Worm (Caenorhabditis elegans) whole organism, L3 larva: ENCODE results near the gene F59G1.8.

Experiments used
- elt-1 ChIP-seq: fragments of 150-350 bp; optimal IDR thresholded peaks from 2 replicates; lab custom pipeline; 2014; ENCODE audit warnings: missing biosample characterization, missing genetic modification characterization
- nhr-28 ChIP-seq: fragments of 150-350 bp; optimal IDR thresholded peaks from 2 replicates; lab custom pipeline; 2014; ENCODE audit warnings: missing biosample characterization, missing genetic modification characterization
- sea-2 ChIP-seq: fragments of 150-350 bp; sonication (generic microtip); optimal IDR thresholded peaks from 4 replicates; lab custom pipeline; 2014; ENCODE audit warnings: missing biosample characterization, missing genetic modification reagents, missing genetic modification characterization
- snpc-4 ChIP-seq: fragments of 150-350 bp; optimal IDR thresholded peaks from 2 replicates; lab custom pipeline; 2014; ENCODE audit warnings: missing biosample characterization, missing genetic modification characterization
- unc-39 ChIP-seq: sonication (generic microtip); optimal IDR thresholded peaks from 4 replicates; lab custom pipeline; 2017; ENCODE audit warnings: missing biosample characterization, missing genetic modification characterization

DNA sequence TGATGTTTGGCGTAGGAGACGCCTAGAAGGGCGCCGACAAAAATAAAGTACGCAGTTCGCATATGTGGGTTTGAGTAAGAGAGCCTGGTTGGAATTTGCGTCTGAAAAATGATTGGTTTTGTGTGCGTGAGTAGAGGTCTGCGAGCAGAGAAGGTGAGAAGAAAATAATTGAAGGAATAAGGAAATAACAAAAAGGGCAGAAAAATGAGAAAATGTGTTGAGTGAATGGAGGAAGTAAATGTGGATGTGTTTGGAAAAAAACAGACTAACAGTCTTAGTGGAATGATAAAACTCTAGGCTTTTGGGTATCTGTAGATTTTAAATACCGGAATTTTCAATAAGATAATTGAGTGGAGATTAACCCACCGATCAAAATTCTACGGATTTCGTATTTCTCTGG is 50.2 kb downstream of the F59G1.8 start, which contains the start of gene casy-1:
- TF ChIP-seq snpc-4 (tag; lab: Kevin White, UChicago) (no peak), sea-2 (GFP tag; lab: Kevin White, UChicago) (no peak), unc-39 (tag; lab: Kevin White, UChicago) (no peak), nhr-28 (no peak), elt-1 (no peak)
